Worm (Caenorhabditis elegans) whole organism, early embryonic: ENCODE measurements around the gene srh-245.

Experiments used
- F13C5.2 ChIP-seq: sonication (generic microtip); optimal IDR thresholded peaks from 2 replicates; lab custom pipeline; 2017; ENCODE audit warnings: mild to moderate bottlenecking, missing genetic modification characterization, inconsistent platforms, missing compliant biosample characterization
- ama-1 ChIP-seq: fragments of 150-350 bp; optimal IDR thresholded peaks from 2 replicates; lab custom pipeline; 2014
- flt-1 ChIP-seq: fragments of 200-800 bp; sonication (Bioruptor generic); IDR thresholded peaks from 2 replicates; pipeline ENCODE4 v1.3.6; 2022; ENCODE audit warnings: missing genetic modification characterization, missing compliant biosample characterization
- hnd-1 ChIP-seq: sonication (generic microtip); optimal IDR thresholded peaks from 2 replicates; lab custom pipeline; 2016; ENCODE audit warnings: missing genetic modification characterization, missing compliant biosample characterization
- pes-1 ChIP-seq: fragments of 200-800 bp; sonication (Bioruptor generic); IDR thresholded peaks from 2 replicates; pipeline ENCODE4 v1.3.6; 2022; ENCODE audit warnings: missing genetic modification reagents, missing genetic modification characterization, missing compliant biosample characterization
- tbx-11 ChIP-seq: fragments of 200-800 bp; sonication (Bioruptor generic); IDR thresholded peaks from 2 replicates; pipeline ENCODE4 v1.3.6; 2022; ENCODE audit warnings: missing genetic modification characterization, missing compliant biosample characterization
- tbx-37 ChIP-seq: fragments of 200-800 bp; sonication (Bioruptor generic); conservative IDR thresholded peaks from 2 replicates; pipeline ENCODE4 v1.3.6; 2022; ENCODE audit warnings: missing genetic modification reagents, missing genetic modification characterization, missing compliant biosample characterization
- tra-4 ChIP-seq: sonication (generic microtip); optimal IDR thresholded peaks from 2 replicates; lab custom pipeline; 2017; ENCODE audit warnings: missing genetic modification characterization, missing compliant biosample characterization

DNA sequence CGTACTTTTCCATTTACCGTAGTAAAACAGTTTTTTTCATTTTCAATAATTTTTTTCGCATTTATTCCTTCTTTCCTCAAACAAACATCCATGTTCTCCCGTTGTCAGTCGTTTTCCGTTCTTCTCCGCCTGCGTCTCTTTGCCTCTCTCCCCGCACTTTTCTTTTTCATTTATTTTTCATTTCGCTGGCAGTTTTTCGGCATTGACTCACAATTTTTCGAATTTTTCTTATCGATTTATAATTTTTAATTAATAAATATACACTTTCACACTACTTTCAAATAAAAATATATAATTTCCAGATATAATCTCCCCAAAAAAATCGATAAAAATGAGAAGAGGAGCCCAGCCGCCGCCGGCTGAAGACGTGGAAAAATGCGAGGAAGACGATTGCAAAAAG, 31.7 kb upstream of the srh-245 start, which contains the start of gene H25P19.1:
- TF ChIP-seq tra-4 (tag; lab: Kevin White, UChicago) (no peak), F13C5.2 (tag; lab: Kevin White, UChicago) (no peak), flt-1 (GFP tag; lab: Robert Waterston, UW) (no peak), pes-1 (GFP tag; lab: Robert Waterston, UW) (no peak), ama-1 (lab: Kevin White, UChicago) (no peak), tbx-11 (GFP tag; lab: Robert Waterston, UW) (no peak), hnd-1 (tag; lab: Kevin White, UChicago) (no peak), tbx-37 (GFP tag; lab: Robert Waterston, UW) (no peak)
